Fruit fly (Drosophila melanogaster): ENCODE measurements around the gene clumsy.

- no peak for TF ChIP-seq CG8478 (optimal IDR thresholded peaks at IDR 0.05)
- TF ChIP-seq psq (optimal IDR thresholded peaks at IDR 0.05), result no peak
- no peak for TF ChIP-seq EcR (GFP tag; optimal IDR thresholded peaks at IDR 0.05)
Observed at dm6 chr2L:21195331-21195730, 11.0 kb upstream of the clumsy start.
